Fruit fly (Drosophila melanogaster) ovary, adult (tissue): ENCODE results near the gene lilli.

Experiments
- CG17801 ChIP-seq: fragments of 200-800 bp; optimal IDR thresholded peaks from 2 replicates; lab custom pipeline; 2019; ENCODE audit warnings: missing biosample characterization, mild to moderate bottlenecking, missing genetic modification characterization, moderate library complexity; ENCODE audit not compliant: partially characterized antibody

lilli gene

DNA sequence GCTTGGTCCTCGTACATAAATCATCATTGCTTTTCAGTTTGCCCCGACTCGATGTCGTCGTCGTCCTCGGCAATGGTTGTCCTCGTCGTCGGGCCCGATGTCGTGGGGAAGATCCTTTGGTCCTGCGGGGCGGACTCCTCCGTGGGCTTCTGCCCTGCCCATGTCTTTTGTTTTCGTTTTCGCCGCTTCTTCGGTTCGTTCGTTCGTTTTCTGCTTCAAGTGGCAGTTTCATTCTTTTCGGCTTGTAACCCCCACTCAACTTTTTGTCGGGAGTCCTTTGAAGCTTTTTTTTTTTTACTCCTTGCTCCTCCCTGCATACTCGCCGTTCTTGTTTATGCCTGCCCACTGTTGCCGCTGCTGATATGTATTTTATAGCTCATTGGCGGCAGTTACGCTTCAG is 17.9 kb downstream of the lilli start:
- no peak for TF ChIP-seq CG17801 (GFP tag; lab: Kevin White, UChicago)

DNA sequence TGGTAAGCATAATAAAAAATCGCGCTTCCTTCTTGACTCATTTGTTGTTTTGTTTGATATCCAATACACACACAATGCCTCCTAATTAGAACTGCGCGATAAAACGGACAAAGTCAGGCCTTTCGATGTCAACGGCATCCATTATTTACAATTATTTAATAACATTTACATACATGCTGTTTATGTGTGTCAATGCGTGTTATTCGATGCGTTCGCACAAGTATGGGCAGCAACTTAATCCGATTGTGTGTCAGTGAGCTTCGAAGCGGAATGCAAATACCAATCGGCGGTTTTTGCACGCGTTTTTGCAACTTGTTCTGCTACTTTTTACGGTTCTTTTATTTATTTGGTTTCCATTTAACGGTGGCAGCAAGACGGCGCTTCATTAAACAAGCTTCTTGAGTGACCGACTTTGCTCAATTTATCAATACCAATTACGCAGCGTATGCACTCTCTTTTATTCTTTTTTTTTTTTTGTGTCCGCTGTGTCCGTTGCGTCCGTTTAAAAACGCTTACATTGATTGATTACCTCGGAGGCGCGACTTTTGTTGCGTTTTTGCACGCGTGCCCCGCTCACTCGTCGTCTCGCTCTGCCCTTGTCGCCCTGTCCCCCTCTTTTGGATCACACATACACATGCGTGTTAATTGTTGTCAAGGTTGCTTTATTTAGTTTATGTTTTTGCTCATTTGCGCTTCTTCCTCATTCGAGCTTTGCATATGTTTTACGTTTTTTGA is 18.8 kb downstream of the lilli start:
- no peak for TF ChIP-seq CG17801 (GFP tag; lab: Kevin White, UChicago)

DNA sequence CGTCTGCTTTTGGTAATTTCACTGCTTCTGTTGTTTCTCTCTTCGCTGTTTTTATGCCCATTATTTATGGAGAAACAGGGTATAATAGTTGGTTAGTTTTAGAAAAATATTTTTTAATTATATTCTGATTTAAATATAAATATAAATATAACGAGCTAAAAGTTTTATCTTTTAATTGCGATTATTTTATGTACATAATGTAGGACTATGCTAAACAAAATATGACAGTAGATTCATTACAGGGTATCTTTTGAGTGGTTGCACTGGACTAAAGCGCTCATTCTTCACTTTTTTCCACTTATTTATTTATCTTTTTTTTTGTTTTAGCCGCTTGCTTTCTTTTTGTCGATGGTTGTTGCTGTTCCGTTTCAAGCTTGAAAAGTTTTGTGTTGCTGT is 19.3 kb downstream of the lilli start:
- peak; percentile 95 for TF ChIP-seq CG17801 (GFP tag; lab: Kevin White, UChicago)

DNA sequence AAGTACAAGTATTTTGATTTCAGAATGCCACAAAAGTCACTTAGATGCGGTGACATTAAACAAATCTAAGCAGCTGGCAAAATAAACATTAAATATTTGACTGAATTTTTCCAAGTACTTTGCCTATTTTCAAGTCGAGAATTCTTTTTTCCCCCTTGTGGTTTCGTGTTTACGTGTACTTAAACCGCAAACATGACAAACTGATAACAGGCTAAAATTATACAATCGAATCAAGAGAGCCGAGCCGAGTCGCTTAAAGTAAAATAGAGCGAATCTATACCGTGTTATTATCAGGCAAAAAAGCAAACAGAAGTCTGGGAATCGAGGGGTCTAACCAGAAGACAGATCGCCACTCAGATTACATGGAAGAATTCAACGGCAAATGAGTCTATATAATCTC is 20.4 kb downstream of the lilli start:
- no peak for TF ChIP-seq CG17801 (GFP tag; lab: Kevin White, UChicago)

DNA sequence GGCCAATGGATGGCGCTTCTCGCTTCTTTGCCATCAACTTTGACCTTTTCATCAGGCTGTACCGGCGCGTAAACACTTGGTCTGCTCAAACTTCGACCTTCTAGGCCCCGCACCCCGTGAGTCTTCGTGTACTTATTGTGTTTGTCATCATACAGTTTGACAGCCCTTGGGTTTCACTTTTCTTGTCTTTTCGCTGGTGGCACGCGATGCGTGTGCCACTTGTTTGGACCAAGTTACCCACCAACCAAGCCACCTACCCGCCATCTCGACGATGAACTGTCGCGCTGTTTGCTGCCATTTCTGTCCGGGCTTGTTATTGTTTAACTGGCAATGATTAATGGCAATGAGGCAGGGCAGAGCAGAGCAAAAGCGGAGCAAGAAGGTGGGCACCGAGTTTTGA is 22.0 kb downstream of the lilli start:
- no peak for TF ChIP-seq CG17801 (GFP tag; lab: Kevin White, UChicago)

DNA sequence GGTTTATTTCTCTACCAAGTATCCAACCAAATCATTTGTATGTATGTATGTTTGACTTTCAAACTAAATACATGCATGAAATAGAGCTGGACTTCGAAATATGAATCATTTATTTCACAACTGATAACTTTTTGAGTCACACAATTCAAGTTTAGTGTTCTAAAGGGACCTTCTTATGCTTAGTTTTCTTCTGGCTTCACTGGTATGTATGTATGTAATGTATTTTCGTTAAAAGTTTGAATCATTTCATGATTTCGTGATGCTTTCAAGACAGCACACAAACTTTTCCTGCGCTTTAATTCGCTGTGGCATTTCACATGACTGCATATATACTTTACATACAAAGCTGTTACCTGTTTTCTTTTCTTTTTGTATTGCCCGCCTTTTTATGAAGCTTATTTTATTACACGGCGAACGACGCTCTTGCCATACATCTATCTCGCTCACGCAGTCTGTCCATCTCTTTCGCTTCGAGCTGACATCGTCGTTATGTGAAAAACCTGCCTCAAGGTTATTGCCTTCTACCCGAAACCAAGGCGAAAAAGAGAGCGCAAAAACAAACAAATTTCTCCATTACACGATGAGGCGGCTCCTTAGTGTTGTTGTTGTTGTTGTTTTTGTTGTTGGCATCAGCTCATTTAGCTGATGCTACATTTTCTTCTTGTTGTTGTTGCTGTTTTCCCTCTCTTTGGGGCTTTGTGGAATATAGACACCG is 22.9 kb downstream of the lilli start:
- peak; percentile 37 for TF ChIP-seq CG17801 (GFP tag; lab: Kevin White, UChicago)

DNA sequence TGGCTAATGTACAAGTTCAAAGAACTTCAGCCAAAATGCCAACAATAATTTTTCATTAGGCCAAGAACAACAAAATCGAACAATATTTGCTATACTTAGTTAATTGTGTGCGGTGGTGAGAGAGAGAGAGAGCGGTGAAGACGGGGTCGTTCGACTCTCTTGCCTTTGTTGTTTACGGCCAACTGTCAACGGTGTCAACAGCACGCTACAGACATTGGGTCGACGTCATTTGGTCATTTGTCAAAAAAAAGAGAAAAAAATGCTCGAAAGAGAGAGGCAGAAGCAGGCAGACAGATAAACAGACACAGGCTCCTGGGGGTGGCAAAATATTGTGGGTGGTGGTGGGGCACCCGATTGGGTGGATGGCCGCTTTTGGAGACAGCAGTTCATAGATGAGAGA is 23.8 kb downstream of the lilli start:
- no peak for TF ChIP-seq CG17801 (GFP tag; lab: Kevin White, UChicago)

DNA sequence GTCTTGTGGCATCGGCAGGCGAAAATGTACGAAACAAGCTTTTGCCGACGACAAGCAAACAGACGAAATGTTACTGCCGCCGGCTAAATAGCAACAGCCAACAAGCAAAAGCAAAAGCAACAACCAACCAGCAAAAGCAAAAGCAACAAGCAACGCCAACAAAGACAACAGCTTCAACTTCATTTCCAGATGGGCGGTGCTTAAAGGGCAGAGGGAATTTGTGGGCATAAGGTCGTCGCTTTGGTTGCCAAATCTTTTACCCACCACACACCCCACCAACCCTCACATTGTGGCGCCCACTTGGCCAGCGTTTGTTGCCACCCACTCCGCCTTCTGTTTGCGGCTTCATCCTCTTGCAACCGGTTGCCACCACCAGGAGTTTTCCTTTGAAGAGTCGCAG is 25.2 kb downstream of the lilli start:
- no peak for TF ChIP-seq CG17801 (GFP tag; lab: Kevin White, UChicago)

DNA sequence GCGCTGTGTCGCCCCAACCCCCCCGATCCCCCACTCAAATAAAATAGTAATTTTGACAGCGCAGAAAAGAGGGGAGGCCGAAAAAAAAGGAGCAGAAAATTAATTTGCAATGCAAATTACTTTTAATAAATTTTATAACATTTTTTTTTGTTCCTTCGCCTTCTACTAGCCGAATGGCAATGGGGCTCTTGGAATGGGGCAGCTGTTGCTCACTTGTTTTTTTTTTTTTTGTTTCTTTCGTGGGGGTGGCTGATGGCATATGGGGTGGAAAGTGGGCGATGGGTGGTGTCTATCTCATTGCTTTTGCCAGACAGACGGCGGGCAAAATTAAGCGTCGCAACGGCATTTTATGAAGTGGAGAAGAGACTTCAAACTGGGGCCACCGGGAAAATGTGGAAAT is 34.9 kb downstream of the lilli start:
- TF ChIP-seq CG17801 (GFP tag; lab: Kevin White, UChicago), result no peak

DNA sequence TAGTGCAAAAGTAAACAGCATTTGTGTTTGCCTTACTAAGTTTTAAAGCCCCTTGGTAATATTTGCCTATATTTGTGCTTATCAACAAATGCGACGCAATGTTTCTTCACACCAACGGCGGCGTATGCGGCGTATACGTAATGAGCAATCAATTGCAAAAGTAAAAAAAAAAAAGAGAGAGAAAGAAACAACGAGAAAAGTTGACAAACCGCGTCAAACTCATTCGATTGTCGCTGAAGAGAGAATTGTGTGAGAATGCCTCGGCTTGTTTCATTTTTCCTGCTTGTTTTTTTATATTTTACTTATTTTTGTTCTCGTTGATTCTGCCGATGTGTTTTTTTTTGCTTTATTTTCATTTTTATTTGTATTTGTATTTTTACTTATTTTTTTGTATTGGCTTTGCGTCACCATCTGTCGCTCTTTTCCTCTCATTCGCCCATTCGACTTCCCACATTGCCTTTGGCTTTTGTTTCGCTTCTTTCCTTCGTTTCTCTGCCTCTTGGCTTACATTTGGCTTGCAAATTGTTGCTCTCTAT is 38.6 kb downstream of the lilli start:
- TF ChIP-seq CG17801 (GFP tag; lab: Kevin White, UChicago), result peak; percentile 78

DNA sequence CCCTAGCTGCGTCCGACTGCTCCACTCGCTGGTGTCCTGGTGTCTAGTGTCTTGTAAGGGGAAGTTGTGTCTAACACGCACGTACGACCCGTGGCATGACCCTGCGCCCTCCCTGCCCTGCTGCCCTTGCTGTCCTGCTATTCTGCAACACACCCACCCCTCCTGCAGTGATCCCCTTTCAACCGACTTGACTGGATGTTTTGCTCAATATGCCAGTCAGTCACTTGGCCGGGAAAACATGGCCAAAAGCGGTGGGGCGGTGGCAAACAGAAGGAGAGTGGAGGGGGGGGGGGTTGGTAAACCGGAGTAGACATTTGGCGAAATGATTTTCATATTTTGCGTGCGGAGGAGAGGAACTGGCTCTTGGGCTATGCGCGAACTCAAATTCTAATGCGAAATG is 44.9 kb downstream of the lilli start:
- TF ChIP-seq CG17801 (GFP tag; lab: Kevin White, UChicago), result no peak

DNA sequence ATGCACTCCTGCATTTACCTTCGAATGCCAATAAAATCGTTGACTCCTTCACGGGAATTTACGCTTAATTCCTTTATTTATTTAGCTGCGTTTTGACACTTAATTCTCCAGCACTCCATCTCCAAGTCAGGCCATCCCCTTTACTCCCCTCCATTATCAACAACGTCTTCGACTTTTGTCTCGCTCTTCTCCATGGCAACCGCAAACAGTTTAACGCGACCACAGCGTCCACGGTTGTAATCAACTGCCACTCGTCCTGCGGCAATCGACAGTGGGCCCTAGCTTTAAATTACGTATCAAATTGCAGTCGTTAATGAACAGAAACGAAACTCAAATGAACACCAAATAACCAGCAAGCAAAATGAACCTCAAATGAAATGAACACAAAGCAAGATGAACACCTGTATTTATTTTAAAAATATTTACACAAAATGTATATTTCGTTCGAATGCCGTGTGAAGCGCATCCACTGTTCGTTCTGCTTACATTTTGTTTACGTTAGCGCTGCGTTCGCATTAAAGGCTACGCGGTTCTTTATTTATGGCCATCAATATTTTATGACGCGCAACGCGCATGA is 45.9 kb downstream of the lilli start:
- no peak for TF ChIP-seq CG17801 (GFP tag; lab: Kevin White, UChicago)

DNA sequence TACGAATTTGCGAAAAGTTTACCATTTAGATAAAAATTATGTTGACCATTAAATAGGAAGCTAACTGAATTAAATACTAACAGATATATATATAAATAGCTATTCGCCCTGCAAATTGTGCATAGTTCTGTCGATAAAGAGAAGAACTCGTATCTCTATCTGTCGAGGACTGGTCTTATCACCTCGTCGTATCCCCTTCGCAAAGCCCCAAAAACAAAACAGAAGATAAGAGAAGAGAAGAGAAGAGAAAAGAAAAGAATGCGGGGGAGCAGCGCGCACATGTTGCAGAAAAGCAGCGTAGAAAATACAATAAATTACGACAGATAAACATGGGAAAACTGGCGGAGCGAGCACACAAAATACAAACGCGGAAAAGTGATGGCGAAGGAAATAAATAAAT is 50.0 kb downstream of the lilli start:
- TF ChIP-seq CG17801 (GFP tag; lab: Kevin White, UChicago), result no peak

DNA sequence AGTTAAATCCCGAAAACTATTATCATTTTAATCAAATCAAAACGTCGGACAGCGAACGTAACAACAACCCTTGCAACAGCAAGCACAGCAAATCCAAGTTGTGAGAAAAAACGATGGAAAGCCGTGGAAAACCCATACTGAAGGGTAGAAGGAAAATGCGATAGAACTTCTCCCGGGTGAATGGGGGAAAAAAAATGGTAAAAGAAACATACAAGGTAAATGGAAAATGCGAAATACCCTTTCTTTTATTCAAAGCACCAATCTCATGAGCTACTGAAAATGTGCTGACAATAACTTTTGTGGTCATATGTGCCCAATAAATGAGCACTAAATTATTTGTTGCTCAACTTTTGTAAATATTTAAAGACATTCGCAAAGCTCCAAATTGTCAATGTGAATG is 54.0 kb downstream of the lilli start:
- no peak for TF ChIP-seq CG17801 (GFP tag; lab: Kevin White, UChicago)

DNA sequence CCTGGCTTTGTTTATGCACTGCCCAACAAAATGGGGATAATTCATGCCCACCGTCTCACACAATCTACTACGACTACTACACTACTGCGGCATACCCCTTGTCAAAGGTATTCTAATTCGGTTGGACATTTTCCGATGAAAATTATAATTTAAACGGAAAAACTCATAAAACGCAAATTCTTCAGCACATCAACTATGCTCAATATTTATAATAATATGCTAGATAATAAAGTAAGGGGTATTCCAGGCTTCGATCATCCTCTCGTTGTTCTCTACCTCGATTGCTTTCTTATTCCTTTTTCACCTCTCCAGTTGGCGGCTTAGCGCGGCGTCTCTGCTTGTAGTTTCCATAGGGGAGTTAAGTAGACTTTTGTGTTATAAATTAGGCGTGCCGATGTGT is 55.6 kb downstream of the lilli start:
- TF ChIP-seq CG17801 (GFP tag; lab: Kevin White, UChicago), result no peak

DNA sequence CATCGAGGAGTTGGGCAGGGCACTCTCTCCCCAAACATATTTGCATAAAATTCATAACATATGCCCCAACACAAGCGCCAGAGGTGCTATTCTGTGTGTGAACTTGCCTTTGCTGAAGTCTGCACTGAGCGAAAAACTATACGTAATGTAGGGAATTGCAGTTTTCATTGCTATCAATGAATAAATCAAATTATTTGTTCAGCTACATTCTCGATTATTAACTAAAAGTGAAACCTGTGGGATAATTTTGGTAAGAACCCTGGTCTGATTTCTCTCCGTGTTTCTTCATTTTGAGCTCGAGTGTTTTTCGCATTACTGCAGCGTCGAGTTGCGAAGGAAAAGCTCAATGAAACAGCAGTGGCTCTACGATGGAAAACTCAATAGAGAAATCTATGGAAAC is 56.9 kb downstream of the lilli start:
- no peak for TF ChIP-seq CG17801 (GFP tag; lab: Kevin White, UChicago)
